Fruit fly (Drosophila melanogaster): ENCODE measurements around the gene CG13984.

DNA sequence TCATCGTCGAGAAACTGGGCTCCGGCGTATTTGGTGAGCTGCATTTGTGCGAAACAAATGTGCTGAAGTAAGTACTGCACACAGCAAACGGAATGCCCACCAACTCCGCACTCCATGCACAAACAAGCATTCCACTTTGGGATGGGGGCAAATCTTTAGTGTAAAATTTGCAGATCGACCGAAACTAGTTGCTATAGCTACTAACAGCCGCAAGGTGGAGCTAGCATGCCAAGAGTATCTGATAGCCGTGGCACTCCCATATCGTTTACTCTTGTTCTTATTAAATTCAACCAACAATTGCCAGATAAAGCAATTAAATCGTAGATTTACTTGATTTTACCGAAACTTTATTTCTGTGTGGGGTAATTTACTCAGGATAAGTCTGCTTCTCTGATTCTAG, 7.0 kb upstream of the CG13984 start:
- TF ChIP-seq CG1621 (tag; optimal IDR thresholded peaks at IDR 0.05) (no peak), Blimp-1 (GFP tag; optimal IDR thresholded peaks at IDR 0.05) (no peak), CG11902 (GFP tag; optimal IDR thresholded peaks at IDR 0.05) (no peak), fd59A (GFP tag; optimal IDR thresholded peaks at IDR 0.05) (no peak), Sox102F (GFP tag; optimal IDR thresholded peaks at IDR 0.05) (no peak), Lpt (GFP tag; optimal IDR thresholded peaks at IDR 0.05) (no peak), CG6276 (GFP tag; optimal IDR thresholded peaks at IDR 0.05) (no peak), Met (GFP tag; optimal IDR thresholded peaks at IDR 0.05) (no peak), lz (GFP tag; optimal IDR thresholded peaks at IDR 0.05) (no peak), net (GFP tag; optimal IDR thresholded peaks at IDR 0.05) (no peak), CG3919 (GFP tag; optimal IDR thresholded peaks at IDR 0.05) (no peak), CG16779 (tag; optimal IDR thresholded peaks at IDR 0.05) (no peak), CG11294 (GFP tag; IDR thresholded peaks at IDR 0.05) (no peak)

Measured in whole organism, prepupa.